Fruit fly (Drosophila melanogaster) whole organism, embryonic: ENCODE results near the gene CG8507.

Source experiments
- Bteb2 ChIP-seq: fragments of 200-800 bp; sonication (Bioruptor generic); optimal IDR thresholded peaks from 2 replicates; lab custom pipeline; 2016; ENCODE audit warnings: missing biosample characterization, missing genetic modification characterization
- CG10462 ChIP-seq: fragments of 200-800 bp; sonication (Bioruptor generic); optimal IDR thresholded peaks from 2 replicates; lab custom pipeline; 2016; ENCODE audit warnings: missing biosample characterization, missing genetic modification characterization
- CG11456 ChIP-seq: fragments of 200-800 bp; sonication (Bioruptor generic); IDR thresholded peaks from 3 replicates; pipeline ENCODE4 v1.3.6; 2022; ENCODE audit warnings: missing biosample characterization, missing genetic modification characterization
- CG12659 ChIP-seq: fragments of 200-800 bp; sonication (Bioruptor generic); optimal IDR thresholded peaks from 3 replicates; lab custom pipeline; 2017; ENCODE audit warnings: mild to moderate bottlenecking, missing biosample characterization, missing genetic modification reagents, missing genetic modification characterization
- CG13624 ChIP-seq: fragments of 200-800 bp; sonication (Bioruptor generic); optimal IDR thresholded peaks from 2 replicates; lab custom pipeline; 2016; ENCODE audit warnings: missing biosample characterization, missing genetic modification characterization
- CG1603 ChIP-seq: fragments of 200-800 bp; sonication (Bioruptor generic); optimal IDR thresholded peaks from 2 replicates; lab custom pipeline; 2019; ENCODE audit warnings: missing biosample characterization, mild to moderate bottlenecking, missing genetic modification characterization, moderate library complexity
- CG16813 ChIP-seq: fragments of 200-800 bp; sonication (Bioruptor generic); IDR thresholded peaks from 3 replicates; pipeline ENCODE4 v1.3.6; 2022; ENCODE audit warnings: missing biosample characterization, missing genetic modification characterization; ENCODE audit not compliant: partially characterized antibody
- CG18599 ChIP-seq: fragments of 200-800 bp; sonication (Bioruptor generic); optimal IDR thresholded peaks from 3 replicates; lab custom pipeline; 2017; ENCODE audit warnings: missing biosample characterization, missing genetic modification characterization, mild to moderate bottlenecking, moderate library complexity, missing genetic modification reagents
- CG18619 ChIP-seq: fragments of 200-800 bp; sonication (Bioruptor generic); optimal IDR thresholded peaks from 3 replicates; lab custom pipeline; 2017; ENCODE audit warnings: missing biosample characterization, mild to moderate bottlenecking, missing genetic modification characterization
- CG31365 ChIP-seq: fragments of 200-800 bp; sonication (Bioruptor generic); optimal IDR thresholded peaks from 2 replicates; lab custom pipeline; 2018; ENCODE audit warnings: missing biosample characterization, mild to moderate bottlenecking, missing genetic modification characterization
- CG3281 ChIP-seq: fragments of 200-800 bp; sonication (Bioruptor generic); optimal IDR thresholded peaks from 3 replicates; lab custom pipeline; 2017; ENCODE audit warnings: missing biosample characterization, mild to moderate bottlenecking, missing genetic modification characterization
- CG34422 ChIP-seq: fragments of 200-800 bp; sonication (Bioruptor generic); IDR thresholded peaks from 3 replicates; pipeline ENCODE4 v1.3.6; 2022; ENCODE audit warnings: missing biosample characterization, missing genetic modification characterization
- CG3838 ChIP-seq: fragments of 200-800 bp; sonication (Bioruptor generic); optimal IDR thresholded peaks from 3 replicates; lab custom pipeline; 2016; ENCODE audit warnings: missing biosample characterization, missing genetic modification characterization
- CG6813 ChIP-seq: fragments of 200-800 bp; sonication (Bioruptor generic); optimal IDR thresholded peaks from 2 replicates; lab custom pipeline; 2017; ENCODE audit warnings: missing biosample characterization, missing genetic modification characterization, mild to moderate bottlenecking, moderate library complexity, missing genetic modification reagents
- CG9932 ChIP-seq: fragments of 200-800 bp; sonication (Bioruptor generic); IDR thresholded peaks from 2 replicates; pipeline ENCODE4 v1.3.6; 2022; ENCODE audit warnings: missing biosample characterization, missing genetic modification characterization
- CHES-1-like ChIP-seq: fragments of 200-800 bp; sonication (Bioruptor generic); optimal IDR thresholded peaks from 2 replicates; lab custom pipeline; 2016; ENCODE audit warnings: missing biosample characterization, missing genetic modification characterization
- D19A ChIP-seq: fragments of 200-800 bp; optimal IDR thresholded peaks from 3 replicates; lab custom pipeline; 2019; ENCODE audit warnings: missing biosample characterization, mild to moderate bottlenecking, missing genetic modification characterization, moderate library complexity
- Elba2 ChIP-seq: fragments of 200-800 bp; sonication (Bioruptor generic); optimal IDR thresholded peaks from 3 replicates; lab custom pipeline; 2016; ENCODE audit warnings: missing biosample characterization, missing genetic modification characterization
- GATAe ChIP-seq: fragments of 200-800 bp; sonication (Bioruptor generic); conservative IDR thresholded peaks from 2 replicates; pipeline ENCODE4 v1.3.6; 2022; ENCODE audit warnings: missing biosample characterization, missing genetic modification characterization
- HLH4C ChIP-seq: fragments of 200-800 bp; sonication (Bioruptor generic); IDR thresholded peaks from 3 replicates; pipeline ENCODE4 v1.3.6; 2022; ENCODE audit warnings: missing biosample characterization, missing genetic modification characterization; ENCODE audit not compliant: partially characterized antibody
- Hmr ChIP-seq: fragments of 200-800 bp; sonication (Bioruptor generic); optimal IDR thresholded peaks from 3 replicates; lab custom pipeline; 2017; ENCODE audit warnings: mild to moderate bottlenecking, missing biosample characterization, missing genetic modification reagents, missing genetic modification characterization
- Lim3 ChIP-seq: fragments of 200-800 bp; sonication (Bioruptor generic); IDR thresholded peaks from 2 replicates; pipeline ENCODE4 v1.3.6; 2022; ENCODE audit warnings: missing biosample characterization, missing genetic modification characterization
- MBD-R2 ChIP-seq: fragments of 200-800 bp; sonication (Bioruptor generic); IDR thresholded peaks from 2 replicates; pipeline ENCODE4 v1.3.6; 2022; ENCODE audit warnings: missing biosample characterization, missing genetic modification characterization
- Mrtf ChIP-seq: fragments of 200-800 bp; sonication (Bioruptor generic); IDR thresholded peaks from 3 replicates; pipeline ENCODE4 v1.3.6; 2022; ENCODE audit warnings: missing biosample characterization, missing genetic modification characterization
- NfI ChIP-seq: fragments of 200-800 bp; sonication (Bioruptor generic); optimal IDR thresholded peaks from 3 replicates; lab custom pipeline; 2018; ENCODE audit warnings: missing biosample characterization, mild to moderate bottlenecking, missing genetic modification characterization, moderate library complexity
- PHDP ChIP-seq: fragments of 200-800 bp; sonication (Bioruptor generic); optimal IDR thresholded peaks from 3 replicates; lab custom pipeline; 2018; ENCODE audit warnings: missing biosample characterization, mild to moderate bottlenecking, missing genetic modification characterization, moderate library complexity
- Rx ChIP-seq: fragments of 200-800 bp; sonication (Bioruptor generic); IDR thresholded peaks from 2 replicates; pipeline ENCODE4 v1.3.6; 2022; ENCODE audit warnings: missing biosample characterization, missing genetic modification characterization
- amos ChIP-seq: fragments of 200-800 bp; sonication (Bioruptor generic); IDR thresholded peaks from 2 replicates; pipeline ENCODE4 v1.3.6; 2022; ENCODE audit warnings: missing biosample characterization, missing genetic modification characterization; ENCODE audit not compliant: partially characterized antibody
- ase ChIP-seq: fragments of 200-800 bp; sonication (Bioruptor generic); IDR thresholded peaks from 3 replicates; pipeline ENCODE4 v1.3.6; 2022; ENCODE audit warnings: missing biosample characterization, missing genetic modification characterization
- ash1 ChIP-seq: fragments of 200-800 bp; sonication (Bioruptor generic); optimal IDR thresholded peaks from 2 replicates; lab custom pipeline; 2018; ENCODE audit warnings: missing biosample characterization, mild to moderate bottlenecking, missing genetic modification characterization
- ato ChIP-seq: fragments of 200-800 bp; sonication (Bioruptor generic); IDR thresholded peaks from 2 replicates; pipeline ENCODE4 v1.3.6; 2022; ENCODE audit warnings: missing biosample characterization, missing genetic modification characterization; ENCODE audit not compliant: partially characterized antibody
- bbx ChIP-seq: fragments of 200-800 bp; sonication (Bioruptor generic); IDR thresholded peaks from 2 replicates; pipeline ENCODE4 v1.3.6; 2022; ENCODE audit warnings: missing biosample characterization, missing genetic modification characterization; ENCODE audit not compliant: partially characterized antibody
- dan ChIP-seq: fragments of 200-800 bp; sonication (Bioruptor generic); IDR thresholded peaks from 2 replicates; pipeline ENCODE4 v1.3.6; 2022; ENCODE audit warnings: missing biosample characterization, missing genetic modification characterization
- dati ChIP-seq: fragments of 200-800 bp; sonication (Bioruptor generic); IDR thresholded peaks from 2 replicates; pipeline ENCODE4 v1.3.6; 2022; ENCODE audit warnings: missing biosample characterization, missing genetic modification characterization
- dm ChIP-seq: fragments of 200-800 bp; sonication (Bioruptor generic); optimal IDR thresholded peaks from 3 replicates; lab custom pipeline; 2016; ENCODE audit warnings: missing biosample characterization, missing genetic modification characterization
- gfzf ChIP-seq: fragments of 200-800 bp; sonication (Bioruptor generic); optimal IDR thresholded peaks from 2 replicates; lab custom pipeline; 2016; ENCODE audit warnings: missing biosample characterization, mild to moderate bottlenecking, missing genetic modification characterization, moderate library complexity
- grn ChIP-seq: fragments of 200-800 bp; sonication (Bioruptor generic); optimal IDR thresholded peaks from 3 replicates; lab custom pipeline; 2017; ENCODE audit warnings: missing biosample characterization, missing genetic modification characterization
- kay ChIP-seq: fragments of 200-800 bp; sonication (Bioruptor generic); optimal IDR thresholded peaks from 2 replicates; lab custom pipeline; 2016; ENCODE audit warnings: missing biosample characterization, missing genetic modification characterization
- mam ChIP-seq: fragments of 200-800 bp; sonication (Bioruptor generic); optimal IDR thresholded peaks from 3 replicates; lab custom pipeline; 2016; ENCODE audit warnings: missing biosample characterization, missing genetic modification characterization
- sima ChIP-seq: fragments of 200-800 bp; sonication (Bioruptor generic); optimal IDR thresholded peaks from 2 replicates; lab custom pipeline; 2016; ENCODE audit warnings: missing biosample characterization, missing genetic modification characterization
- slbo ChIP-seq: fragments of 200-800 bp; sonication (Bioruptor generic); IDR thresholded peaks from 2 replicates; pipeline ENCODE4 v1.3.6; 2022; ENCODE audit warnings: missing biosample characterization, missing genetic modification characterization
- sob ChIP-seq: fragments of 200-800 bp; sonication (Bioruptor generic); IDR thresholded peaks from 2 replicates; pipeline ENCODE4 v1.3.6; 2022; ENCODE audit warnings: missing biosample characterization, missing genetic modification characterization
- tna ChIP-seq: fragments of 200-800 bp; sonication (Bioruptor generic); IDR thresholded peaks from 2 replicates; pipeline ENCODE4 v1.3.6; 2022; ENCODE audit warnings: missing biosample characterization, missing genetic modification characterization; ENCODE audit not compliant: partially characterized antibody
- tup ChIP-seq: fragments of 200-800 bp; sonication (Bioruptor generic); optimal IDR thresholded peaks from 2 replicates; lab custom pipeline; 2016; ENCODE audit warnings: missing biosample characterization, mild to moderate bottlenecking, missing genetic modification characterization, moderate library complexity
- unc-4 ChIP-seq: fragments of 200-800 bp; sonication (Bioruptor generic); IDR thresholded peaks from 2 replicates; pipeline ENCODE4 v1.3.6; 2022; ENCODE audit warnings: missing biosample characterization, missing genetic modification characterization; ENCODE audit not compliant: partially characterized antibody
- vvl ChIP-seq: fragments of 200-800 bp; sonication (Bioruptor generic); IDR thresholded peaks from 2 replicates; pipeline ENCODE4 v1.3.6; 2022; ENCODE audit warnings: missing biosample characterization, missing genetic modification characterization

CG8507 gene

DNA sequence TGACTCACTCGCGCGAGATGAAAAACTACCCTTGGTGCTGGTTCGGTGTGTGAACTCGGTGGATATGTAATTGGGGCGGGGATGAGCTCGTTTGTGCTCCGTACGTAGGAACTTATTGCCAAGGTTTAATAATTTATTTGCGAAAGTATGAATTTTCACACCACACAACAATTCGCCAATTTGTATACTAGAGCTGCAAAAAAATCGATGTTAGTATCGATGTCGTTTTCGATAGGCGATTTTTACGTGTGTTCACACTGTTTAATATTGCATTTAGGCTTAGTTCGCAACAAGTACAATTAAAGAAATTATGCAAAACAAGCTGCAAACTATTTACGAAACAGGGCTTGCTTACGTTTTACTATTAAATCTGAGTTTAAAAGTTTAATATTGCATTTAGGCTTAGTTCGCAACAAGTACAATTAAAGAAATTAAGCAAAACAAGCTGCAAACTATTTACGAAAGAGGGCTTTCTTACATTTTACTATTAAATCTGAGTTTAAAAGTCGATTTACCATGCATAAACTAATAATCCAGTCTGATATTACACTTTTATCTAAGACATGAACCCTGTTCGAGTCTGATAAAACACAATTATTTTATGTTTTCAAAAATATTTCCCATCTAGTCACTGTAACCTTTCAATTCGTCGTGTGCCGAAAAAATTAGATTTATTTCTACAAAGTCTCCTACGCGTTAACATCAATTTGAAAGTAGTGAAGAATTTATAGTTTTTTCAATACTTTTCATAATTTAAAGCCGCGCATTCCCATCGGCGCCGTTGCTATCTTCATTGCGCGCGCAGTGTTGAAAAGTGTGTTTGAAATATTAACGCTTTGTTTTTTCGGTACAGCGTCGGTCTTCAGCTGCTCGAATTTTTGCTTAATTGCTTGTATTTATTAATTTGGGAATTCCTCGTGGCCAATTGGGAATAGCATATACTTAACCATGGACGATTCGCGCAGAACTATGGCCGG, 28.0 kb upstream of the CG8507 start, which contains the start of the genes Snap24 and CG8478 (continued):
- TF ChIP-seq Lim3 (GFP tag; lab: Robert Waterston, UW) = no peak
- TF ChIP-seq CG1603 (tag; lab: Kevin White, UChicago) = peak; percentile 17
- no peak for TF ChIP-seq CG13624 (GFP tag; lab: Kevin White, UChicago)
- TF ChIP-seq sob (GFP tag; lab: Robert Waterston, UW) = no peak
- TF ChIP-seq CG18599 (GFP tag; lab: Kevin White, UChicago) = no peak
- no peak for TF ChIP-seq ase (GFP tag; lab: Robert Waterston, UW)
- TF ChIP-seq CG12659 (GFP tag; lab: Kevin White, UChicago) = peak; percentile 26
- TF ChIP-seq Mrtf (GFP tag; lab: Robert Waterston, UW) = no peak
- TF ChIP-seq dan (GFP tag; lab: Robert Waterston, UW) = no peak
- TF ChIP-seq GATAe (GFP tag; lab: Robert Waterston, UW) = no peak
- TF ChIP-seq bbx (GFP tag; lab: Robert Waterston, UW) = peak; percentile 82
- TF ChIP-seq ash1 (GFP tag; lab: Kevin White, UChicago) = no peak
- TF ChIP-seq Rx (GFP tag; lab: Robert Waterston, UW) = no peak
- TF ChIP-seq D19A (tag; lab: Kevin White, UChicago) = peak; percentile 9
- no peak for TF ChIP-seq grn
- TF ChIP-seq MBD-R2 (GFP tag; lab: Robert Waterston, UW) = peak; percentile 59
- no peak for TF ChIP-seq dm (GFP tag; lab: Kevin White, UChicago)
- peak; percentile 81 for TF ChIP-seq CG16813 (GFP tag; lab: Robert Waterston, UW)
- TF ChIP-seq mam = peak; percentile 2
- TF ChIP-seq unc-4 (GFP tag; lab: Robert Waterston, UW) = peak; percentile 74
- TF ChIP-seq CG9932 (GFP tag; lab: Robert Waterston, UW) = peak; percentile 50
- no peak for TF ChIP-seq PHDP
- TF ChIP-seq CG34422 (GFP tag; lab: Robert Waterston, UW) = peak; percentile 46; the same call in 1 of the 3 replicates
- TF ChIP-seq slbo (GFP tag; lab: Robert Waterston, UW) = peak; percentile 12; the same call in 1 of the 2 replicates
- TF ChIP-seq vvl (GFP tag; lab: Robert Waterston, UW) = no peak; the same call in 1 of the 2 replicates
- TF ChIP-seq Bteb2 (GFP tag; lab: Kevin White, UChicago) = no peak
- TF ChIP-seq ato (GFP tag; lab: Robert Waterston, UW) = peak; percentile 80
- TF ChIP-seq HLH4C (GFP tag; lab: Robert Waterston, UW) = peak; percentile 77
- TF ChIP-seq tna (GFP tag; lab: Robert Waterston, UW) = peak; percentile 68; the same call in 1 of the 2 replicates
- TF ChIP-seq CG3838 = no peak
- TF ChIP-seq amos (GFP tag; lab: Robert Waterston, UW) = peak; percentile 88
- TF ChIP-seq CG31365 (tag; lab: Kevin White, UChicago) = no peak
- no peak for TF ChIP-seq NfI (GFP tag; lab: Kevin White, UChicago)
- TF ChIP-seq CG11456 = no peak
- no peak for TF ChIP-seq dati (GFP tag; lab: Robert Waterston, UW)
- no peak for TF ChIP-seq CG3281
- no peak for TF ChIP-seq CG18619 (GFP tag; lab: Kevin White, UChicago)
- TF ChIP-seq gfzf (GFP tag; lab: Kevin White, UChicago) = peak; percentile 55
- TF ChIP-seq CG10462 (GFP tag; lab: Kevin White, UChicago) = no peak
- TF ChIP-seq Hmr = no peak
- no peak for TF ChIP-seq CG6813 (GFP tag; lab: Kevin White, UChicago)
- peak; percentile 87 for TF ChIP-seq Elba2
- no peak for TF ChIP-seq CHES-1-like (GFP tag; lab: Kevin White, UChicago)
- peak; percentile 85 for TF ChIP-seq kay (GFP tag; lab: Kevin White, UChicago)
- no peak for TF ChIP-seq sima (GFP tag; lab: Kevin White, UChicago)
- no peak for TF ChIP-seq tup (GFP tag; lab: Kevin White, UChicago)
